Worm (Caenorhabditis elegans): ENCODE data around the gene glb-33.

glb-33 gene

DNA sequence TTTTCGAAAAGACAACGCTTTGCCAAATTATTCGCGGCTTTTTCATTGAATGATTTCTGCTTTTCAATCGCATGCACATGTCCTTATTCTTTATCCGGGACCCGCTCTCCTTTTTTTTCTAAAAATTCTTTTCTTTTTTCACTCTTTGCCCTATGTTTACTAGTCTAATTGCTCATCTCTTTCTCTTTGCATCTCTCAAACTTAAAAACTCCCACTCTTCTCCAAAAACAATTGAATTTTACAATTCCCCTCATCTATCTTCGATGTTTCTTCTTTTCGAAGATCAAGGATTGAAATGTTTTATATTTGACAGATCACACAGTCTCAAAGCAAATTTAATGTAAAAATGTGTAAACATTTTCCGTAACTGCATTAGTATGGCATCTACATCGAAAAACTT, 14.2 kb upstream of the glb-33 start:
- TF ChIP-seq flt-1 (GFP tag; IDR thresholded peaks at IDR 0.05): no peak
- TF ChIP-seq ztf-29 (GFP tag; IDR thresholded peaks at IDR 0.05): no peak
- TF ChIP-seq ref-1 (GFP tag; conservative IDR thresholded peaks at IDR 0.05): no peak
- TF ChIP-seq klf-2 (GFP tag; conservative IDR thresholded peaks at IDR 0.05): no peak
- no peak for TF ChIP-seq T22C8.4 (GFP tag; IDR thresholded peaks at IDR 0.05)
- no peak for TF ChIP-seq med-1 (GFP tag; optimal IDR thresholded peaks at IDR 0.05; ENCODE audit: insufficient read depth)
- TF ChIP-seq tab-1 (GFP tag; IDR thresholded peaks at IDR 0.05): no peak
- TF ChIP-seq ztf-23 (GFP tag; IDR thresholded peaks at IDR 0.05): no peak

- no peak for TF ChIP-seq med-1 (GFP tag; optimal IDR thresholded peaks at IDR 0.05; ENCODE audit: insufficient read depth)
These were observed 10.5 kb upstream of the glb-33 start for ce11 chrV:1341276-1342050.

DNA sequence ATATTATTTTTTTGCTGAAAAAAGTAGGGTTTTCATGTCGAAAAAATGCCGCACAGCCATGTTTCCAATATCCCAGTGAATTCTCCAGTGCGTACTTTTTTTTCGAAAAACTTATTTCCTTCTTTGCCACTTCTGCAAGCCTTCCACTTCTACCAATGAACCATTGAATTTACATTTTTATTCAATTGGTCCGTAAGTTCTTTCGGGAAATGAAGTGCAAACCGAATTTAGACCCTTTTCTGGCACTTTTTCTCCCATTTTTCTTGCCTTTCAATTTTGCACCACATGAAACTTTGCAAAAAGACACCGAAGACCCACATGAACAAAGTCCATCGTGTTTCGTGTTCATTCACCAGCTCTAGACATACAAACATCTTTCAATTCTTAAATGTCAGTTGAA, 9.2 kb upstream of the glb-33 start:
- no peak for TF ChIP-seq cog-1 (tag; optimal IDR thresholded peaks at IDR 0.05)
- TF ChIP-seq med-1 (GFP tag; optimal IDR thresholded peaks at IDR 0.05; ENCODE audit: insufficient read depth): no peak
- TF ChIP-seq ztf-29 (GFP tag; IDR thresholded peaks at IDR 0.05): no peak
- no peak for TF ChIP-seq ref-1 (GFP tag; conservative IDR thresholded peaks at IDR 0.05)
- TF ChIP-seq tab-1 (GFP tag; IDR thresholded peaks at IDR 0.05): no peak
- no peak for TF ChIP-seq T22C8.4 (GFP tag; IDR thresholded peaks at IDR 0.05)
- no peak for TF ChIP-seq flt-1 (GFP tag; IDR thresholded peaks at IDR 0.05)
- TF ChIP-seq klf-2 (GFP tag; conservative IDR thresholded peaks at IDR 0.05): no peak

DNA sequence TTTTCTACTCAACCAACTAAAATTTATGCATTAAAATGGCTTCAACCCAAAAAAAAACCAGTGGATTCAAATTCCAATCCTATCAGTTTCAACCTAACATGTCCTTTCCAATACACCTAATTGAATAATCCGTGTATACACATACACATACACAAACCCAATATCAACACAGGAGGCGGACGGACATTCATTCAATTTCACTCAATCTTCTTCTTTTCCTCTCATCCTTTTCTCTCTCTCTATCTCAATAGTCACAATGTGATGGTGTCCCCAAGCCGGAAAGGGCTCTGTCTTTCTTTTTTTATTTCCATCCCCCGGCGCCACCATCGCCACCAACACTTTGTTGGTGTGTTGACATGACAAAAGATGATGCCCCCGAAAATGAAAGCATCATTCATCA, 2.1 kb upstream of the glb-33 start:
- no peak for TF ChIP-seq cog-1 (tag; optimal IDR thresholded peaks at IDR 0.05)
- TF ChIP-seq med-1 (GFP tag; optimal IDR thresholded peaks at IDR 0.05; ENCODE audit: insufficient read depth): no peak
- TF ChIP-seq ztf-23 (GFP tag; IDR thresholded peaks at IDR 0.05): no peak
- no peak for TF ChIP-seq ztf-29 (GFP tag; IDR thresholded peaks at IDR 0.05)
- TF ChIP-seq klf-2 (GFP tag; conservative IDR thresholded peaks at IDR 0.05): no peak
- TF ChIP-seq tab-1 (GFP tag; IDR thresholded peaks at IDR 0.05): no peak
- TF ChIP-seq flt-1 (GFP tag; IDR thresholded peaks at IDR 0.05): no peak

ce11 chrV:1352321-1352720, 395 bp downstream of the glb-33 start:
- TF ChIP-seq cog-1 (tag; optimal IDR thresholded peaks at IDR 0.05) (no peak), ref-1 (GFP tag; conservative IDR thresholded peaks at IDR 0.05) (no peak)

ce11 chrV:1355297-1355696, 3.4 kb downstream of the glb-33 start:
- no peak for TF ChIP-seq tab-1 (GFP tag; IDR thresholded peaks at IDR 0.05)
- TF ChIP-seq ref-1 (GFP tag; conservative IDR thresholded peaks at IDR 0.05): no peak
- TF ChIP-seq klf-2 (GFP tag; conservative IDR thresholded peaks at IDR 0.05): no peak
- no peak for TF ChIP-seq med-1 (GFP tag; optimal IDR thresholded peaks at IDR 0.05; ENCODE audit: insufficient read depth)
- TF ChIP-seq T22C8.4 (GFP tag; IDR thresholded peaks at IDR 0.05): no peak
- no peak for TF ChIP-seq ztf-23 (GFP tag; IDR thresholded peaks at IDR 0.05)
- no peak for TF ChIP-seq cog-1 (tag; optimal IDR thresholded peaks at IDR 0.05)
- TF ChIP-seq flt-1 (GFP tag; IDR thresholded peaks at IDR 0.05): no peak
- no peak for TF ChIP-seq ztf-29 (GFP tag; IDR thresholded peaks at IDR 0.05)

ce11 chrV:1358051-1358450, 6.1 kb downstream of the glb-33 start, which contains the start of gene Y75B7AL.2:
TSS of gene Y75B7AL.2 (minus strand) at chrV:1358151.
- TF ChIP-seq ztf-29 (GFP tag; IDR thresholded peaks at IDR 0.05) (no peak), cog-1 (tag; optimal IDR thresholded peaks at IDR 0.05) (no peak), T22C8.4 (GFP tag; IDR thresholded peaks at IDR 0.05) (no peak), ref-1 (GFP tag; conservative IDR thresholded peaks at IDR 0.05) (no peak), med-1 (GFP tag; optimal IDR thresholded peaks at IDR 0.05; ENCODE audit: insufficient read depth) (no peak), klf-2 (GFP tag; conservative IDR thresholded peaks at IDR 0.05) (no peak), tab-1 (GFP tag; IDR thresholded peaks at IDR 0.05) (no peak), ztf-23 (GFP tag; IDR thresholded peaks at IDR 0.05) (no peak), flt-1 (GFP tag; IDR thresholded peaks at IDR 0.05) (no peak)

DNA sequence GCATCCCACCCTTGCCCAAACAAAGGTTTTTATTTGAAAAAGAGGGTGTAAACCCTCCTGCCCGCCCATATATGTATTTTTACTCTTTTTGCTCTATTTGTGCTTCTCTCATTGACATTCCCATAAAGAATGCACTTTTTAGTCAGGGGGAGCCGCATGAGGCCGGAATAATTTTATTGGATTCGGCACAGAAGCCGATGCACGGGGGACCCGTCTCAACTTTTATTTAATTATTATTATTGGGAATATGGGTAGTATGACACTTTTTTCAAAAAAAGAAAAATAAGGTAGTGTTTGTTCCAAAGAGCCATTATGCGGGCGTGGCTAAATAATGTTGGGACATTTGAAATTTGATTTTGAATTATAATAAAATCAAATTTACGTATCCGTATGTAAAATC, 10.1 kb downstream of the glb-33 start:
- TF ChIP-seq T22C8.4 (GFP tag; IDR thresholded peaks at IDR 0.05) (no peak), ztf-23 (GFP tag; IDR thresholded peaks at IDR 0.05) (no peak), ztf-29 (GFP tag; IDR thresholded peaks at IDR 0.05) (no peak), tab-1 (GFP tag; IDR thresholded peaks at IDR 0.05) (no peak), ref-1 (GFP tag; conservative IDR thresholded peaks at IDR 0.05) (no peak), klf-2 (GFP tag; conservative IDR thresholded peaks at IDR 0.05) (no peak), flt-1 (GFP tag; IDR thresholded peaks at IDR 0.05) (no peak), med-1 (GFP tag; optimal IDR thresholded peaks at IDR 0.05; ENCODE audit: insufficient read depth) (no peak), cog-1 (tag; optimal IDR thresholded peaks at IDR 0.05) (no peak)

ce11 chrV:1364346-1364745, 12.4 kb downstream of the glb-33 start:
- TF ChIP-seq ztf-23 (GFP tag; IDR thresholded peaks at IDR 0.05) (no peak), flt-1 (GFP tag; IDR thresholded peaks at IDR 0.05) (no peak), ref-1 (GFP tag; conservative IDR thresholded peaks at IDR 0.05) (no peak), tab-1 (GFP tag; IDR thresholded peaks at IDR 0.05) (no peak), klf-2 (GFP tag; conservative IDR thresholded peaks at IDR 0.05) (no peak), T22C8.4 (GFP tag; IDR thresholded peaks at IDR 0.05) (no peak), med-1 (GFP tag; optimal IDR thresholded peaks at IDR 0.05; ENCODE audit: insufficient read depth) (no peak), ztf-29 (GFP tag; IDR thresholded peaks at IDR 0.05) (no peak), cog-1 (tag; optimal IDR thresholded peaks at IDR 0.05) (no peak)

DNA sequence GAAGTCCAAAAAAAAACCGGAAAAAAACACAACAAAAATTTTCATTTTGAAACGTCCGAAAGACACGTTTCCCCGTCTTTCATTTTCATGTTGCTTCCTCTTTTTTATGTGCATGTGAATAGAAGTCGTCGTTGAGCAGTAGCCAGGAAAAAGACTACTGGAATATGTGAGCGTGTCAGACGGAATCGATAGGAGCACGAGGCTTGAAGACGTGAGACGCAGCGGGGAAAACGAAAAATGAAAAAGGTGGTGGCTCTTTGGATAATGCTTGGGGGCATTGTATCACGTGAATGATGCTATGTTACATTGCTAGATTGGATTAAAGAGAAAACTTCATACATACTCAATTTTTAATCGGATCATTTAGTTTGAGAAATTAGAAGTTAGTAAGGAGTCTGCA, 14.2 kb downstream of the glb-33 start:
- TF ChIP-seq cog-1 (tag; optimal IDR thresholded peaks at IDR 0.05) (no peak), klf-2 (GFP tag; conservative IDR thresholded peaks at IDR 0.05) (no peak), ref-1 (GFP tag; conservative IDR thresholded peaks at IDR 0.05) (no peak), ztf-23 (GFP tag; IDR thresholded peaks at IDR 0.05) (no peak), T22C8.4 (GFP tag; IDR thresholded peaks at IDR 0.05) (no peak), ztf-29 (GFP tag; IDR thresholded peaks at IDR 0.05) (no peak), med-1 (GFP tag; optimal IDR thresholded peaks at IDR 0.05; ENCODE audit: insufficient read depth) (no peak), tab-1 (GFP tag; IDR thresholded peaks at IDR 0.05) (no peak), flt-1 (GFP tag; IDR thresholded peaks at IDR 0.05) (no peak)

Measured in whole organism, midembryonic.